Fruit fly (Drosophila melanogaster) whole organism, embryonic: Measurements from ENCODE around the gene sdt.

Experiments
- Abd-B ChIP-seq: fragments of 200-800 bp; sonication (Bioruptor generic); optimal IDR thresholded peaks from 2 replicates; lab custom pipeline; 2018; ENCODE audit warnings: missing biosample characterization, mild to moderate bottlenecking, missing genetic modification characterization, moderate library complexity
- Bgb ChIP-seq: fragments of 200-800 bp; sonication (Bioruptor generic); IDR thresholded peaks from 2 replicates; pipeline ENCODE4 v1.3.6; 2022; ENCODE audit warnings: missing biosample characterization, missing genetic modification characterization; ENCODE audit not compliant: partially characterized antibody
- CG10654 ChIP-seq: fragments of 200-800 bp; sonication (Bioruptor generic); optimal IDR thresholded peaks from 2 replicates; lab custom pipeline; 2016; ENCODE audit warnings: missing biosample characterization, missing genetic modification characterization
- CG10979 ChIP-seq: fragments of 200-800 bp; sonication (Bioruptor generic); optimal IDR thresholded peaks from 2 replicates; lab custom pipeline; 2018; ENCODE audit warnings: missing biosample characterization, mild to moderate bottlenecking, missing genetic modification characterization, moderate library complexity
- CG12659 ChIP-seq: fragments of 200-800 bp; sonication (Bioruptor generic); optimal IDR thresholded peaks from 3 replicates; lab custom pipeline; 2017; ENCODE audit warnings: mild to moderate bottlenecking, missing biosample characterization, missing genetic modification reagents, missing genetic modification characterization
- CG12942 ChIP-seq: fragments of 200-800 bp; sonication (Bioruptor generic); optimal IDR thresholded peaks from 3 replicates; lab custom pipeline; 2016; ENCODE audit warnings: missing biosample characterization, missing genetic modification characterization
- CG13424 ChIP-seq: fragments of 200-800 bp; sonication (Bioruptor generic); optimal IDR thresholded peaks from 2 replicates; lab custom pipeline; 2019; ENCODE audit warnings: missing biosample characterization, mild to moderate bottlenecking, missing genetic modification characterization, moderate library complexity
- CG16779 ChIP-seq: fragments of 200-800 bp; sonication (Bioruptor generic); IDR thresholded peaks from 2 replicates; pipeline ENCODE4 v1.3.6; 2022; ENCODE audit warnings: missing biosample characterization, missing genetic modification characterization
- CG17829 ChIP-seq: fragments of 200-800 bp; optimal IDR thresholded peaks from 2 replicates; lab custom pipeline; 2019; ENCODE audit warnings: missing biosample characterization, mild to moderate bottlenecking, missing genetic modification characterization, moderate library complexity
- CG18262 ChIP-seq: fragments of 200-800 bp; optimal IDR thresholded peaks from 3 replicates; lab custom pipeline; 2019; ENCODE audit warnings: missing biosample characterization, mild to moderate bottlenecking, missing genetic modification characterization, moderate library complexity
- CG30403 ChIP-seq: fragments of 200-800 bp; sonication (Bioruptor generic); optimal IDR thresholded peaks from 3 replicates; lab custom pipeline; 2016; ENCODE audit warnings: missing biosample characterization, missing genetic modification characterization
- CG31441 ChIP-seq: fragments of 200-800 bp; sonication (Bioruptor generic); IDR thresholded peaks from 2 replicates; pipeline ENCODE4 v1.3.6; 2022; ENCODE audit warnings: missing biosample characterization, missing genetic modification characterization
- CG4282 ChIP-seq: fragments of 200-800 bp; sonication (Bioruptor generic); optimal IDR thresholded peaks from 2 replicates; lab custom pipeline; 2016; ENCODE audit warnings: missing biosample characterization, missing genetic modification characterization
- CG4854 ChIP-seq: fragments of 200-800 bp; sonication (Bioruptor generic); optimal IDR thresholded peaks from 2 replicates; lab custom pipeline; 2016; ENCODE audit warnings: missing biosample characterization, missing genetic modification characterization, inconsistent platforms
- CG6689 ChIP-seq: fragments of 200-800 bp; sonication (Bioruptor generic); IDR thresholded peaks from 2 replicates; pipeline ENCODE4 v1.3.6; 2022; ENCODE audit warnings: missing biosample characterization, missing genetic modification characterization
- CG6791 ChIP-seq: fragments of 200-800 bp; sonication (Bioruptor generic); IDR thresholded peaks from 3 replicates; pipeline ENCODE4 v1.3.6; 2022; ENCODE audit warnings: missing biosample characterization, missing genetic modification characterization; ENCODE audit not compliant: partially characterized antibody
- CG7745 ChIP-seq: fragments of 200-800 bp; sonication (Bioruptor generic); optimal IDR thresholded peaks from 2 replicates; lab custom pipeline; 2018; ENCODE audit warnings: missing biosample characterization, mild to moderate bottlenecking, missing genetic modification characterization, moderate library complexity
- CG7839 ChIP-seq: fragments of 200-800 bp; sonication (Bioruptor generic); optimal IDR thresholded peaks from 3 replicates; lab custom pipeline; 2018; ENCODE audit warnings: missing biosample characterization, mild to moderate bottlenecking, missing genetic modification characterization, moderate library complexity
- CG8478 ChIP-seq: fragments of >200 bp; optimal IDR thresholded peaks from 2 replicates; lab custom pipeline; 2018
- D19A ChIP-seq: fragments of 200-800 bp; optimal IDR thresholded peaks from 3 replicates; lab custom pipeline; 2019; ENCODE audit warnings: missing biosample characterization, mild to moderate bottlenecking, missing genetic modification characterization, moderate library complexity
- E2f1 ChIP-seq: fragments of 200-800 bp; sonication (Bioruptor generic); IDR thresholded peaks from 2 replicates; pipeline ENCODE4 v1.3.6; 2022; ENCODE audit warnings: missing biosample characterization, missing genetic modification characterization
- H15 ChIP-seq: fragments of 200-800 bp; sonication (Bioruptor generic); IDR thresholded peaks from 3 replicates; pipeline ENCODE4 v1.3.6; 2022; ENCODE audit warnings: missing biosample characterization, missing genetic modification characterization
- HLH54F ChIP-seq: fragments of 200-800 bp; sonication (Bioruptor generic); optimal IDR thresholded peaks from 3 replicates; lab custom pipeline; 2016; ENCODE audit warnings: missing biosample characterization, missing genetic modification characterization
- HmgD ChIP-seq: fragments of 200-800 bp; sonication (Bioruptor generic); optimal IDR thresholded peaks from 3 replicates; lab custom pipeline; 2016; ENCODE audit warnings: missing biosample characterization, missing genetic modification characterization
- Med ChIP-seq: fragments of 200-800 bp; sonication (Bioruptor generic); peaks from one replicate; lab custom pipeline; 2016; ENCODE audit warnings: missing biosample characterization, missing genetic modification characterization, mild to moderate bottlenecking, inconsistent platforms, moderate library complexity
- NC2β ChIP-seq: fragments of 200-800 bp; sonication (Bioruptor generic); optimal IDR thresholded peaks from 2 replicates; lab custom pipeline; 2016; ENCODE audit warnings: missing biosample characterization, missing genetic modification characterization
- Nf-YA ChIP-seq: fragments of 200-800 bp; sonication (Bioruptor generic); IDR thresholded peaks from 2 replicates; pipeline ENCODE4 v1.3.6; 2022; ENCODE audit warnings: missing biosample characterization, missing genetic modification characterization
- Ptx1 ChIP-seq: fragments of 200-800 bp; sonication (Bioruptor generic); IDR thresholded peaks from 2 replicates; pipeline ENCODE4 v1.3.6; 2022; ENCODE audit warnings: missing biosample characterization, missing genetic modification characterization
- Six4 ChIP-seq: fragments of 200-800 bp; sonication (Bioruptor generic); optimal IDR thresholded peaks from 2 replicates; lab custom pipeline; 2016; ENCODE audit warnings: missing biosample characterization, missing genetic modification characterization
- YL-1 ChIP-seq: fragments of 200-800 bp; sonication (Bioruptor generic); optimal IDR thresholded peaks from 3 replicates; lab custom pipeline; 2017; ENCODE audit warnings: missing biosample characterization, mild to moderate bottlenecking, missing genetic modification characterization
- abd-A ChIP-seq: fragments of 200-800 bp; sonication (Bioruptor generic); optimal IDR thresholded peaks from 3 replicates; lab custom pipeline; 2019; ENCODE audit warnings: missing biosample characterization, mild to moderate bottlenecking, missing genetic modification characterization, moderate library complexity
- bbx ChIP-seq: fragments of 200-800 bp; sonication (Bioruptor generic); IDR thresholded peaks from 2 replicates; pipeline ENCODE4 v1.3.6; 2022; ENCODE audit warnings: missing biosample characterization, missing genetic modification characterization; ENCODE audit not compliant: partially characterized antibody
- bsh ChIP-seq, 2 experiments: fragments of 200-800 bp; sonication (Bioruptor generic); optimal IDR thresholded peaks; 2 replicates each; lab custom pipeline; 2017 to 2018; ENCODE audit warnings: mild to moderate bottlenecking in 2 of 2, missing biosample characterization in 2 of 2, missing genetic modification characterization in 2 of 2, moderate library complexity in 1 of 2
- dmrt99B ChIP-seq: fragments of 200-800 bp; sonication (Bioruptor generic); optimal IDR thresholded peaks from 2 replicates; lab custom pipeline; 2018; ENCODE audit warnings: missing biosample characterization, mild to moderate bottlenecking, missing genetic modification characterization, moderate library complexity
- fd102C ChIP-seq: fragments of 200-800 bp; sonication (Bioruptor generic); optimal IDR thresholded peaks from 2 replicates; lab custom pipeline; 2018; ENCODE audit warnings: missing biosample characterization, mild to moderate bottlenecking, missing genetic modification characterization, moderate library complexity
- fd64A ChIP-seq: fragments of 200-800 bp; sonication (Bioruptor generic); optimal IDR thresholded peaks from 3 replicates; lab custom pipeline; 2018; ENCODE audit warnings: missing biosample characterization, mild to moderate bottlenecking, missing genetic modification characterization
- gcm ChIP-seq: fragments of 200-800 bp; sonication (Bioruptor generic); optimal IDR thresholded peaks from 2 replicates; lab custom pipeline; 2019; ENCODE audit warnings: missing biosample characterization, mild to moderate bottlenecking, missing genetic modification characterization, moderate library complexity
- gem ChIP-seq: fragments of 200-800 bp; sonication (Bioruptor generic); optimal IDR thresholded peaks from 2 replicates; lab custom pipeline; 2019; ENCODE audit warnings: missing biosample characterization, mild to moderate bottlenecking, missing genetic modification characterization, moderate library complexity
- ham ChIP-seq: fragments of 200-800 bp; sonication (Bioruptor generic); IDR thresholded peaks from 2 replicates; pipeline ENCODE4 v1.3.6; 2022; ENCODE audit warnings: missing biosample characterization, missing genetic modification characterization
- insv ChIP-seq, 2 experiments: fragments of 200-800 bp; sonication (Bioruptor generic); optimal IDR thresholded peaks; 3 replicates each; lab custom pipeline; 2016 to 2018; ENCODE audit warnings: missing biosample characterization in 2 of 2, missing genetic modification characterization in 2 of 2
- jing ChIP-seq: fragments of 200-800 bp; sonication (Bioruptor generic); optimal IDR thresholded peaks from 2 replicates; lab custom pipeline; 2018; ENCODE audit warnings: missing biosample characterization, mild to moderate bottlenecking, missing genetic modification characterization
- ken ChIP-seq: fragments of 200-800 bp; sonication (Bioruptor generic); IDR thresholded peaks from 3 replicates; pipeline ENCODE4 v1.3.6; 2022; ENCODE audit warnings: missing biosample characterization, missing genetic modification characterization
- mam ChIP-seq: fragments of 200-800 bp; sonication (Bioruptor generic); optimal IDR thresholded peaks from 3 replicates; lab custom pipeline; 2016; ENCODE audit warnings: missing biosample characterization, missing genetic modification characterization
- nmo ChIP-seq: fragments of 200-800 bp; sonication (Bioruptor generic); optimal IDR thresholded peaks from 2 replicates; lab custom pipeline; 2018; ENCODE audit warnings: missing biosample characterization, mild to moderate bottlenecking, missing genetic modification characterization, moderate library complexity
- org-1 ChIP-seq: fragments of 200-800 bp; sonication (Bioruptor generic); optimal IDR thresholded peaks from 2 replicates; lab custom pipeline; 2017; ENCODE audit warnings: missing biosample characterization, missing genetic modification characterization
- schlank ChIP-seq: fragments of 200-800 bp; sonication (Bioruptor generic); optimal IDR thresholded peaks from 2 replicates; lab custom pipeline; 2018; ENCODE audit warnings: missing biosample characterization, mild to moderate bottlenecking, missing genetic modification characterization
- tin ChIP-seq: fragments of 200-800 bp; sonication (Bioruptor generic); optimal IDR thresholded peaks from 3 replicates; lab custom pipeline; 2016; ENCODE audit warnings: missing biosample characterization, missing genetic modification characterization
- unpg ChIP-seq: fragments of 200-800 bp; sonication (Bioruptor generic); optimal IDR thresholded peaks from 3 replicates; lab custom pipeline; 2018; ENCODE audit warnings: missing biosample characterization, mild to moderate bottlenecking, missing genetic modification characterization, moderate library complexity
- vnd ChIP-seq: fragments of 200-800 bp; sonication (Bioruptor generic); IDR thresholded peaks from 3 replicates; pipeline ENCODE4 v1.3.6; 2022; ENCODE audit warnings: missing biosample characterization, missing genetic modification characterization; ENCODE audit not compliant: partially characterized antibody
- zf30C ChIP-seq: fragments of 200-800 bp; sonication (Bioruptor generic); optimal IDR thresholded peaks from 3 replicates; lab custom pipeline; 2018; ENCODE audit warnings: missing biosample characterization, mild to moderate bottlenecking, missing genetic modification characterization

Gene sdt

DNA sequence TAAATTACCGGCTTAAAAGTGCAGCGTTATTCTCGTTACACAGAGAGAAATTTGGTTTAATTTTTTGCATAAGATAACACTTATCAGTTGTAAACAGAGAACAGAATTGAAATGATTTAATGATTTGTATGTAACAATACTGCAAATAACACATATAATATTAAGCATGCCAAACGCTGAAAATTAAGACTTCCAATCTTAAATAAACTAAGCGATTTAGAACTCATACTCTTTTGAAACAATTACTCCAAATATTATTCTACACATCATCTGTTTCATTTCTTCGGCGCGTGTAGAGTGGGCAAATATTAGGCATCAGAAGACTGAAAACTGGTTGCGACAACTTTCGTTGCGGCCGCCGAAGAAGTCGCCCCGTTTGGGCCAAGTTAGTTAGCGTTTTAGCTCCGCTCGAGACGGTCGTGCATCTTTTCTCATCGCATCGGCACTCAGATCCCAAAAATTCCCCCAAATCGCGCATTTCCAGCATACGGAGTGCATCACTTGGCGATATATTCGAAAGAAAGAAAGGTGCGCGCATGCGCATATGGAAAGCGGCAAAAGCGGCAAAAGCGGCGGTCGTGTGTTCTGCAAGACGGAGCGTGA lies 74.0 kb downstream of the sdt start, which contains the start of gene CG1632 (continued):
- TF ChIP-seq tin (GFP tag; lab: Kevin White, UChicago) (peak; percentile 17), CG8478 (lab: Kevin White, UChicago) (no peak), CG31441 (peak; percentile 19; the same call in 1 of the 2 replicates), dmrt99B (tag; lab: Kevin White, UChicago) (peak; percentile 37), CG6689 (GFP tag; lab: Robert Waterston, UW) (no peak), bbx (no peak), E2f1 (no peak), abd-A (no peak), CG4282 (GFP tag; lab: Kevin White, UChicago) (no peak), Ptx1 (GFP tag; lab: Robert Waterston, UW) (no peak), CG7839 (peak; percentile 39), NC2β (GFP tag; lab: Kevin White, UChicago) (no peak), Bgb (GFP tag; lab: Robert Waterston, UW) (no peak), fd64A (GFP tag; lab: Kevin White, UChicago) (peak; percentile 19), nmo (peak; percentile 17), CG30403 (GFP tag; lab: Kevin White, UChicago) (peak; percentile 29), mam (no peak), vnd (GFP tag; lab: Robert Waterston, UW) (no peak), CG13424 (tag; lab: Kevin White, UChicago) (peak; percentile 50), HLH54F (no peak), gcm (GFP tag; lab: Kevin White, UChicago) (peak; percentile 9), CG10654 (GFP tag; lab: Kevin White, UChicago) (no peak), gem (tag; lab: Kevin White, UChicago) (peak; percentile 50), Six4 (GFP tag; lab: Kevin White, UChicago) (no peak), H15 (GFP tag; lab: Robert Waterston, UW) (no peak), org-1 (no peak), insv (GFP tag; optimal IDR thresholded peaks at IDR 0.05; lab: Kevin White, UChicago) (no peak), zf30C (GFP tag; lab: Kevin White, UChicago) (peak; percentile 36), CG16779 (GFP tag; lab: Robert Waterston, UW) (no peak), ken (GFP tag; lab: Robert Waterston, UW) (no peak), Nf-YA (GFP tag; lab: Robert Waterston, UW) (no peak), ham (GFP tag; lab: Robert Waterston, UW) (no peak), HmgD (GFP tag; lab: Kevin White, UChicago) (no peak), CG4854 (GFP tag; lab: Kevin White, UChicago) (no peak), Abd-B (GFP tag; lab: Kevin White, UChicago) (no peak), CG17829 (peak; percentile 22), fd102C (GFP tag; lab: Kevin White, UChicago) (no peak), jing (no peak), CG10979 (peak; percentile 56), unpg (GFP tag; lab: Kevin White, UChicago) (peak; percentile 17), CG6791 (no peak), schlank (tag; lab: Kevin White, UChicago) (no peak), YL-1 (GFP tag; lab: Kevin White, UChicago) (no peak), CG12659 (GFP tag; lab: Kevin White, UChicago) (no peak), CG12942 (GFP tag; lab: Kevin White, UChicago) (no peak), CG18262 (tag; lab: Kevin White, UChicago) (peak; percentile 54), CG7745 (no peak), bsh (GFP tag; optimal IDR thresholded peaks at IDR 0.05; lab: Kevin White, UChicago) (peak; percentile 57 to 75), D19A (tag; lab: Kevin White, UChicago) (peak; percentile 6), Med (GFP tag; lab: Kevin White, UChicago) (peak; percentile 20)
